ENCODE assay signal across 1 fruit fly cellular context in the genomic region with DNA sequence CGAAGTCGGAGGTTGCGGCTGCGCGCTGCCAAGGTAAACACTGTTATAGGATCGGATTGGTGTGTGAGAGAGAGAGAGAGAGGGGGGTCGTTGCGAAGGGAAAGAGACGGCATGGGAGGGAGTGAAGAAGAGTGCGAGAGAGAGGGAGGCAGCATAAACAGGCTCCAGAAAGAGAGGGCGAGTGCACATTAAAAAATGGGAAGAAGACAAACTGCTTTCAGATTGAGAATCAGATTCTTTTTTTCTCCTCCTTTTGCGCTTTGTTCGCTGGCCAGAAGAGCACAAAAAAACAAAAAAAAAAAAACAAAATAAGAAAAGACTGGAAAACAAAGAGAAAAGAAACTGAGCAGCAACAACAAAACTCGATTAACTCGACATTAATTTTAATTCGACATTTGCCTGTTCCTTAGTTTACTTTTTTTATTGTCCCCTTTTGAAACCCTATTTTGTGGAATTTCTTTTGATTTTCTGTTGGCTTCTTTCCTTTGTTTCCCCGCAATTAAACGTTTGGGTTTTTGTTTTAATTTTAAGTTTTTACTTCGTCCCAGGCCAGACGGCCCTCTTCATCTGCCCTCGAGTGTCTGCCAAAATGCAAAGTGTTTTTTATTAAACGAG.
TF ChIP-seq lines count a peak whose summit lies in the region.

No protein-coding gene starts in this region.

TF ChIP-seq in whole organism, embryonic, 481 proteins besides CTCF, POLR2A, EP300 and RAD21 (continued from another document):
- no peak for TF ChIP-seq CG14860 (GFP tag; IDR thresholded peaks at IDR 0.05; lab: Robert Waterston, UW; ENCODE audit: partially characterized antibody)
- no peak for TF ChIP-seq CG7987 (GFP tag; optimal IDR thresholded peaks at IDR 0.05; lab: Kevin White, UChicago)
- TF ChIP-seq CG9932 (GFP tag; IDR thresholded peaks at IDR 0.05; lab: Robert Waterston, UW), result 0 out of 2 replicates have a peak, but pooled peaks have one; percentile 11
- TF ChIP-seq oc (tag; optimal IDR thresholded peaks at IDR 0.05; lab: Kevin White, UChicago), result no peak
- TF ChIP-seq grau (tag; optimal IDR thresholded peaks at IDR 0.05; lab: Kevin White, UChicago), result peak; percentile 18
- TF ChIP-seq CG12391 (tag; optimal IDR thresholded peaks at IDR 0.05; lab: Kevin White, UChicago), result peak; percentile 14
- peak; percentile 78 for TF ChIP-seq CG10321 (GFP tag; IDR thresholded peaks at IDR 0.05; lab: Robert Waterston, UW)
- TF ChIP-seq Rfx (GFP tag; IDR thresholded peaks at IDR 0.05; lab: Robert Waterston, UW), result peak; percentile 53
- peak; percentile 11; the same call in 1 of the 3 replicates for TF ChIP-seq dysf (GFP tag; IDR thresholded peaks at IDR 0.05; lab: Robert Waterston, UW)
- no peak for TF ChIP-seq CG10462 (GFP tag; optimal IDR thresholded peaks at IDR 0.05; lab: Kevin White, UChicago)
- TF ChIP-seq zfh1 (GFP tag; IDR thresholded peaks at IDR 0.05; lab: Robert Waterston, UW), result no peak
- TF ChIP-seq fd102C (GFP tag; optimal IDR thresholded peaks at IDR 0.05; lab: Kevin White, UChicago), result no peak
- peak; percentile 94 for TF ChIP-seq CG1832 (GFP tag; optimal IDR thresholded peaks at IDR 0.05; lab: Kevin White, UChicago)
- peak; percentile 48 for TF ChIP-seq pros (GFP tag; optimal IDR thresholded peaks at IDR 0.05; lab: Kevin White, UChicago)
- peak; percentile 3 for TF ChIP-seq scrt (GFP tag; optimal IDR thresholded peaks at IDR 0.05; lab: Kevin White, UChicago)
- TF ChIP-seq CG2199 (GFP tag; IDR thresholded peaks at IDR 0.05; lab: Robert Waterston, UW), result peak; percentile 48; the same call in 1 of the 3 replicates
- TF ChIP-seq CG6689 (GFP tag; IDR thresholded peaks at IDR 0.05; lab: Robert Waterston, UW), result no peak
- TF ChIP-seq tx (GFP tag; optimal IDR thresholded peaks at IDR 0.05; lab: Kevin White, UChicago), result no peak
- TF ChIP-seq CG14441 (GFP tag; IDR thresholded peaks at IDR 0.05; lab: Robert Waterston, UW), result peak; percentile 28; the same call in 1 of the 2 replicates
- TF ChIP-seq CG17385 (GFP tag; optimal IDR thresholded peaks at IDR 0.05; lab: Kevin White, UChicago), result peak; percentile 33
- no peak for TF ChIP-seq CG1602 (GFP tag; optimal IDR thresholded peaks at IDR 0.05; lab: Kevin White, UChicago)
- peak; percentile 18; the same call in 1 of the 2 replicates for TF ChIP-seq slbo (GFP tag; IDR thresholded peaks at IDR 0.05; lab: Robert Waterston, UW)
- peak; percentile 7 for TF ChIP-seq CG4424 (GFP tag; optimal IDR thresholded peaks at IDR 0.05; lab: Kevin White, UChicago)
- TF ChIP-seq nom (GFP tag; optimal IDR thresholded peaks at IDR 0.05; lab: Kevin White, UChicago), result peak; percentile 93
- peak; percentile 11 for TF ChIP-seq unpg (GFP tag; optimal IDR thresholded peaks at IDR 0.05; lab: Kevin White, UChicago)
- no peak for TF ChIP-seq HLHmδ (GFP tag; optimal IDR thresholded peaks at IDR 0.05; lab: Kevin White, UChicago)
